In the genomic region with DNA sequence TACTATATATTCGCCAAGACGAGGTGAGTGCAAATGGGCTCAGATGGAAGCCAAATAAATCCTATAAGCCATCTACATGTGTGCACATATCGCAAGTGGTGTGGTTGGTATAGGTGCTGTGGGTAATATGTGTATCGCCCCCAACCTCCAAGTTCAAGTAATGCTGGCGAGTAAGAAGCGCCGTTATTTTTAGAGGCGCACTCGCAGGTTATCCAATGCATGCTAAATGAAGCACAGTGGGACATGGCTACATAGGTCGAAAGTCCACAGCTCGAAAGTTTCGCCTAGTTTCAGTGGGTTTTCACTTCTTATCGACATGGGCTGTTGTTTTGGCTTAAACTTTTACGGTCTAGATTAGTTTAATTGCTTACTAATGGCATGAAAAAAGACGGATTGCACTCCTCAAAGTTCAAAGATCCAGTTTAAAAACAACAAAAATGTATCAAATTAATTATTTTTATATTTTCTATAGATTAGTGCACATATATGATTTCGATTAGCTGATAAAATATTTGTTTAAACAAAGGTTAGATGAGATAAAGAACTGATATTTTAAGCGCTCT, we compare ENCODE assay signal across 2 fruit fly cellular contexts.
A peak's percentile ranks its signal among the peaks of the same experiment; 100 is the strongest.
TF ChIP-seq lines count a peak whose summit lies in the region.

No protein-coding gene starts in this region.

TF ChIP-seq in whole organism, embryonic, 481 proteins besides CTCF, POLR2A, EP300 and RAD21 (continued from another document and continues in another):
- TF ChIP-seq ftz-f1 (GFP tag; optimal IDR thresholded peaks at IDR 0.05; lab: Kevin White, UChicago) (no peak), CG17829 (tag; optimal IDR thresholded peaks at IDR 0.05; lab: Kevin White, UChicago) (no peak), CG2889 (GFP tag; IDR thresholded peaks at IDR 0.05; lab: Robert Waterston, UW) (no peak), CG14050 (GFP tag; IDR thresholded peaks at IDR 0.05; lab: Robert Waterston, UW) (no peak), Pdp1 (GFP tag; optimal IDR thresholded peaks at IDR 0.05; lab: Kevin White, UChicago) (no peak), stwl (tag; optimal IDR thresholded peaks at IDR 0.05; lab: Kevin White, UChicago) (no peak), CG7372 (GFP tag; IDR thresholded peaks at IDR 0.05; lab: Robert Waterston, UW) (no peak), CG4360 (GFP tag; IDR thresholded peaks at IDR 0.05; lab: Robert Waterston, UW) (no peak), CG1024 (GFP tag; IDR thresholded peaks at IDR 0.05; lab: Robert Waterston, UW) (no peak), nau (GFP tag; optimal IDR thresholded peaks at IDR 0.05; lab: Kevin White, UChicago) (no peak), trem (tag; optimal IDR thresholded peaks at IDR 0.05; lab: Kevin White, UChicago) (no peak), Nf-YB (GFP tag; optimal IDR thresholded peaks at IDR 0.05; lab: Kevin White, UChicago) (no peak), Hmr (GFP tag; optimal IDR thresholded peaks at IDR 0.05; lab: Kevin White, UChicago) (no peak), fd102C (GFP tag; optimal IDR thresholded peaks at IDR 0.05; lab: Kevin White, UChicago) (no peak), vnd (GFP tag; IDR thresholded peaks at IDR 0.05; lab: Robert Waterston, UW; ENCODE audit: partially characterized antibody) (no peak), CG31365 (tag; optimal IDR thresholded peaks at IDR 0.05; lab: Kevin White, UChicago) (no peak), sna (GFP tag; IDR thresholded peaks at IDR 0.05; lab: Robert Waterston, UW; ENCODE audit: partially characterized antibody) (no peak), D19A (tag; optimal IDR thresholded peaks at IDR 0.05; lab: Kevin White, UChicago) (no peak), btn (GFP tag; optimal IDR thresholded peaks at IDR 0.05; lab: Kevin White, UChicago) (no peak), NK7.1 (GFP tag; optimal IDR thresholded peaks at IDR 0.05; lab: Kevin White, UChicago) (no peak), grn (GFP tag; optimal IDR thresholded peaks at IDR 0.05; lab: Kevin White, UChicago) (no peak), Drgx (GFP tag; IDR thresholded peaks at IDR 0.05; lab: Robert Waterston, UW) (0 out of 2 replicates have a peak, but pooled peaks have one; percentile 6), CG6254 (GFP tag; optimal IDR thresholded peaks at IDR 0.05; lab: Kevin White, UChicago) (no peak), CG6175 (GFP tag; IDR thresholded peaks at IDR 0.05; lab: Robert Waterston, UW) (no peak), exex (tag; optimal IDR thresholded peaks at IDR 0.05; lab: Kevin White, UChicago) (peak; percentile 24), CG32772 (GFP tag; IDR thresholded peaks at IDR 0.05; lab: Robert Waterston, UW) (no peak), CG1602 (GFP tag; optimal IDR thresholded peaks at IDR 0.05; lab: Kevin White, UChicago) (no peak), stc (GFP tag; IDR thresholded peaks at IDR 0.05; lab: Robert Waterston, UW) (no peak), CG10462 (GFP tag; optimal IDR thresholded peaks at IDR 0.05; lab: Kevin White, UChicago) (no peak), rib (GFP tag; IDR thresholded peaks at IDR 0.05; lab: Robert Waterston, UW) (no peak), lilli (GFP tag; optimal IDR thresholded peaks at IDR 0.05; lab: Kevin White, UChicago) (no peak), crp (GFP tag; optimal IDR thresholded peaks at IDR 0.05; lab: Kevin White, UChicago) (no peak), CoRest (tag; optimal IDR thresholded peaks at IDR 0.05; lab: Kevin White, UChicago) (peak; percentile 22), sens (GFP tag; lab: Kevin White, UChicago) (peak; percentile 71), row (GFP tag; IDR thresholded peaks at IDR 0.05; lab: Robert Waterston, UW) (no peak), nmo (GFP tag; optimal IDR thresholded peaks at IDR 0.05; lab: Kevin White, UChicago) (peak; percentile 6), ewg (GFP tag; optimal IDR thresholded peaks at IDR 0.05; lab: Kevin White, UChicago) (no peak), Hsf (GFP tag; optimal IDR thresholded peaks at IDR 0.05; lab: Kevin White, UChicago) (no peak), danr (GFP tag; IDR thresholded peaks at IDR 0.05; lab: Robert Waterston, UW) (no peak), Med (GFP tag; lab: Kevin White, UChicago) (peak; percentile 72), nom (GFP tag; optimal IDR thresholded peaks at IDR 0.05; lab: Kevin White, UChicago) (no peak), CG2678 (tag; optimal IDR thresholded peaks at IDR 0.05; lab: Kevin White, UChicago) (no peak), CG16863 (GFP tag; optimal IDR thresholded peaks at IDR 0.05; lab: Kevin White, UChicago) (no peak), HLH4C (GFP tag; IDR thresholded peaks at IDR 0.05; lab: Robert Waterston, UW; ENCODE audit: partially characterized antibody) (no peak), CG11093 (GFP tag; IDR thresholded peaks at IDR 0.05; lab: Robert Waterston, UW) (no peak), CG9437 (GFP tag; optimal IDR thresholded peaks at IDR 0.05; lab: Kevin White, UChicago) (peak; percentile 17), CG9215 (GFP tag; IDR thresholded peaks at IDR 0.05; lab: Robert Waterston, UW) (no peak), CG15479 (GFP tag; optimal IDR thresholded peaks at IDR 0.05; lab: Kevin White, UChicago) (no peak), CG18011 (GFP tag; optimal IDR thresholded peaks at IDR 0.05; lab: Kevin White, UChicago) (no peak), Ets65A (GFP tag; lab: Kevin White, UChicago) (peak; percentile 64), onecut (GFP tag; IDR thresholded peaks at IDR 0.05; lab: Robert Waterston, UW) (no peak), Chrac-16 (GFP tag; optimal IDR thresholded peaks at IDR 0.05; lab: Kevin White, UChicago) (no peak), Dbx (GFP tag; IDR thresholded peaks at IDR 0.05; lab: Robert Waterston, UW) (no peak), eve (GFP tag; optimal IDR thresholded peaks at IDR 0.05; lab: Kevin White, UChicago) (no peak), ro (GFP tag; IDR thresholded peaks at IDR 0.05; lab: Robert Waterston, UW) (no peak), dmrt99B (tag; optimal IDR thresholded peaks at IDR 0.05; lab: Kevin White, UChicago) (no peak), CG14860 (GFP tag; IDR thresholded peaks at IDR 0.05; lab: Robert Waterston, UW; ENCODE audit: partially characterized antibody) (no peak), ham (GFP tag; IDR thresholded peaks at IDR 0.05; lab: Robert Waterston, UW) (no peak), CG12219 (GFP tag; optimal IDR thresholded peaks at IDR 0.05; lab: Kevin White, UChicago) (no peak), Trl (optimal IDR thresholded peaks at IDR 0.05; lab: Kevin White, UChicago) (no peak), Trl (GFP tag; optimal IDR thresholded peaks at IDR 0.05; lab: Kevin White, UChicago) (no peak), da (GFP tag; optimal IDR thresholded peaks at IDR 0.05; lab: Kevin White, UChicago) (no peak), disco-r (GFP tag; optimal IDR thresholded peaks at IDR 0.05; lab: Kevin White, UChicago) (no peak), Mad (GFP tag; optimal IDR thresholded peaks at IDR 0.05; lab: Kevin White, UChicago) (no peak), dysf (GFP tag; IDR thresholded peaks at IDR 0.05; lab: Robert Waterston, UW) (0 out of 3 replicates have a peak, but pooled peaks have one; percentile 14), gcm2 (GFP tag; optimal IDR thresholded peaks at IDR 0.05; lab: Kevin White, UChicago) (no peak), mam (GFP tag; optimal IDR thresholded peaks at IDR 0.05; lab: Kevin White, UChicago) (no peak)

TF ChIP-seq in whole organism, prepupa, 60 proteins besides CTCF, POLR2A, EP300 and RAD21 (continued from another document):
- TF ChIP-seq CG11902 (GFP tag; optimal IDR thresholded peaks at IDR 0.05; lab: Kevin White, UChicago) (peak; percentile 4), CG10631 (GFP tag; optimal IDR thresholded peaks at IDR 0.05; lab: Kevin White, UChicago) (peak; percentile 40), Met (GFP tag; optimal IDR thresholded peaks at IDR 0.05; lab: Kevin White, UChicago) (no peak), CG11762 (GFP tag; optimal IDR thresholded peaks at IDR 0.05; lab: Kevin White, UChicago; ENCODE audit: insufficient read depth) (no peak), OdsH (GFP tag; optimal IDR thresholded peaks at IDR 0.05; lab: Kevin White, UChicago) (no peak), CG11294 (GFP tag; IDR thresholded peaks at IDR 0.05; lab: Robert Waterston, UW) (no peak), Sox14 (GFP tag; optimal IDR thresholded peaks at IDR 0.05; lab: Kevin White, UChicago) (no peak), CG3919 (GFP tag; optimal IDR thresholded peaks at IDR 0.05; lab: Kevin White, UChicago) (peak; percentile 14), CG6792 (GFP tag; optimal IDR thresholded peaks at IDR 0.05; lab: Kevin White, UChicago) (peak; percentile 34), Hr38 (GFP tag; optimal IDR thresholded peaks at IDR 0.05; lab: Kevin White, UChicago) (no peak), CG6276 (GFP tag; optimal IDR thresholded peaks at IDR 0.05; lab: Kevin White, UChicago) (peak; percentile 7), CG3032 (tag; optimal IDR thresholded peaks at IDR 0.05; lab: Kevin White, UChicago) (peak; percentile 26), svp (GFP tag; lab: Kevin White, UChicago) (peak; percentile 61), Blimp-1 (GFP tag; optimal IDR thresholded peaks at IDR 0.05; lab: Kevin White, UChicago) (no peak), Hr4 (GFP tag; optimal IDR thresholded peaks at IDR 0.05; lab: Kevin White, UChicago) (peak; percentile 44)
